Worm (Caenorhabditis elegans): ENCODE measurements around the gene pal-1.

ce11 chrIII:4806345-4806744 lies 3.0 kb downstream of the pal-1 start:
- TF ChIP-seq ZK337.2 (GFP tag; IDR thresholded peaks at IDR 0.05) (no peak), unc-130 (GFP tag; optimal IDR thresholded peaks at IDR 0.05) (no peak), aly-2 (tag; optimal IDR thresholded peaks at IDR 0.05) (no peak), unc-62 (GFP tag; optimal IDR thresholded peaks at IDR 0.05 in 1 of 2) (no peak), unc-62 (tag; optimal IDR thresholded peaks at IDR 0.05) (no peak), dpl-1 (GFP tag; optimal IDR thresholded peaks at IDR 0.05) (no peak), fkh-10 (GFP tag; optimal IDR thresholded peaks at IDR 0.05) (no peak), nhr-77 (tag; optimal IDR thresholded peaks at IDR 0.05) (no peak), cey-2 (tag; optimal IDR thresholded peaks at IDR 0.05; ENCODE audit: borderline replicate concordance, insufficient read depth) (no peak), nhr-25 (tag; optimal IDR thresholded peaks at IDR 0.05; ENCODE audit: borderline replicate concordance, insufficient read depth) (no peak), zag-1 (tag; optimal IDR thresholded peaks at IDR 0.05) (no peak), ceh-32 (tag; optimal IDR thresholded peaks at IDR 0.05; ENCODE audit: poor library complexity) (no peak), nhr-28 (tag; optimal IDR thresholded peaks at IDR 0.05) (no peak), egl-27 (tag; optimal IDR thresholded peaks at IDR 0.05) (no peak), ztf-11 (tag; optimal IDR thresholded peaks at IDR 0.05) (no peak)
